Comparison of ENCODE assay signal across 3 fruit fly cellular contexts in genomic region chr3L:15844577-15844976, dm6.
TF ChIP-seq lines count a peak whose summit lies in the region.

No protein-coding gene starts in this region.

- TF ChIP-seq CTCF in whole organism, embryonic (GFP tag; optimal IDR thresholded peaks at IDR 0.05; lab: Kevin White, UChicago) = no peak

TF ChIP-seq in whole organism, embryonic, 481 proteins besides CTCF, POLR2A, EP300 and RAD21 (continues in another document):
- TF ChIP-seq CG4820 (GFP tag; optimal IDR thresholded peaks at IDR 0.05; lab: Kevin White, UChicago) (peak; percentile 1), Bdp1 (GFP tag; optimal IDR thresholded peaks at IDR 0.05; lab: Kevin White, UChicago) (no peak), CG7839 (tag; optimal IDR thresholded peaks at IDR 0.05; lab: Kevin White, UChicago) (peak; percentile 27), Vsx1 (GFP tag; optimal IDR thresholded peaks at IDR 0.05; lab: Kevin White, UChicago) (no peak), CG15073 (GFP tag; optimal IDR thresholded peaks at IDR 0.05; lab: Kevin White, UChicago) (no peak), Ssrp (tag; optimal IDR thresholded peaks at IDR 0.05; lab: Kevin White, UChicago) (peak; percentile 23), dmrt11E (tag; optimal IDR thresholded peaks at IDR 0.05; lab: Kevin White, UChicago) (peak; percentile 55), Abd-B (GFP tag; optimal IDR thresholded peaks at IDR 0.05; lab: Kevin White, UChicago) (peak; percentile 0), CG32532 (GFP tag; IDR thresholded peaks at IDR 0.05; lab: Robert Waterston, UW) (no peak), sens (GFP tag; lab: Kevin White, UChicago) (peak; percentile 34), CG7928 (GFP tag; optimal IDR thresholded peaks at IDR 0.05; lab: Kevin White, UChicago) (no peak), inv (GFP tag; IDR thresholded peaks at IDR 0.05; lab: Robert Waterston, UW; ENCODE audit: partially characterized antibody) (no peak), esg (GFP tag; conservative IDR thresholded peaks at IDR 0.05; lab: Robert Waterston, UW) (no peak), aop (GFP tag; IDR thresholded peaks at IDR 0.05; lab: Robert Waterston, UW) (no peak), tll (GFP tag; optimal IDR thresholded peaks at IDR 0.05; lab: Kevin White, UChicago) (no peak), CG17361 (GFP tag; IDR thresholded peaks at IDR 0.05; lab: Robert Waterston, UW) (peak; percentile 66), Chrac-16 (GFP tag; optimal IDR thresholded peaks at IDR 0.05; lab: Kevin White, UChicago) (no peak), cato (GFP tag; optimal IDR thresholded peaks at IDR 0.05; lab: Kevin White, UChicago; ENCODE audit: borderline replicate concordance) (no peak), crol (GFP tag; IDR thresholded peaks at IDR 0.05; lab: Robert Waterston, UW) (no peak), lola (GFP tag; optimal IDR thresholded peaks at IDR 0.05; lab: Kevin White, UChicago) (peak in 1 of 3 experiments; percentile 61), bsh (GFP tag; optimal IDR thresholded peaks at IDR 0.05; lab: Kevin White, UChicago) (no peak), CG10979 (tag; optimal IDR thresholded peaks at IDR 0.05; lab: Kevin White, UChicago) (peak; percentile 38), CG15696 (tag; optimal IDR thresholded peaks at IDR 0.05; lab: Kevin White, UChicago) (peak; percentile 31), CG1647 (GFP tag; optimal IDR thresholded peaks at IDR 0.05; lab: Kevin White, UChicago) (no peak), CG14441 (GFP tag; IDR thresholded peaks at IDR 0.05; lab: Robert Waterston, UW) (no peak), CG31441 (GFP tag; IDR thresholded peaks at IDR 0.05; lab: Robert Waterston, UW) (peak; percentile 27; the same call in 1 of the 2 replicates), pzg (GFP tag; optimal IDR thresholded peaks at IDR 0.05; lab: Kevin White, UChicago) (no peak), CG4730 (GFP tag; IDR thresholded peaks at IDR 0.05; lab: Robert Waterston, UW) (no peak), zf30C (GFP tag; optimal IDR thresholded peaks at IDR 0.05; lab: Kevin White, UChicago) (peak; percentile 3), CG17802 (tag; optimal IDR thresholded peaks at IDR 0.05; lab: Kevin White, UChicago) (no peak), CG14710 (tag; optimal IDR thresholded peaks at IDR 0.05; lab: Kevin White, UChicago) (peak; percentile 35)

TF ChIP-seq in whole organism, prepupa, 60 proteins besides CTCF, POLR2A, EP300 and RAD21:
- TF ChIP-seq Eip78C (GFP tag; lab: Kevin White, UChicago) = peak; percentile 46
- TF ChIP-seq Hr4 (GFP tag; optimal IDR thresholded peaks at IDR 0.05; lab: Kevin White, UChicago) = no peak
- TF ChIP-seq svp (GFP tag; lab: Kevin White, UChicago) = peak; percentile 52

TF ChIP-seq in whole organism, pupa, 21 proteins besides CTCF, POLR2A, EP300 and RAD21:
- TF ChIP-seq CG8159 (tag; optimal IDR thresholded peaks at IDR 0.05; lab: Kevin White, UChicago) (peak; percentile 32), CG15710 (tag; optimal IDR thresholded peaks at IDR 0.05; lab: Kevin White, UChicago) (no peak), CG34367 (tag; optimal IDR thresholded peaks at IDR 0.05; lab: Kevin White, UChicago) (no peak)
TF ChIP-seq in whole organism, pupa: peak in this region for 1.
